Worm (Caenorhabditis elegans) whole organism, L4 larva: Measurements from ENCODE around the gene fipr-25.

Source experiments
- ces-1 ChIP-seq: fragments of 150-350 bp; sonication (generic microtip); optimal IDR thresholded peaks from 4 replicates; lab custom pipeline; 2014; ENCODE audit warnings: missing biosample characterization, missing genetic modification reagents, missing genetic modification characterization
- lin-29 ChIP-seq: fragments of 200-800 bp; sonication (Bioruptor generic); IDR thresholded peaks from 2 replicates; pipeline ENCODE4 v1.3.6; 2022; ENCODE audit warnings: missing genetic modification reagents, missing genetic modification characterization, missing compliant biosample characterization

ce11 chrV:1989220-1989619, 32.0 kb downstream of the fipr-25 start:
- TF ChIP-seq lin-29 (no peak), ces-1 (no peak)
